Worm (Caenorhabditis elegans): Measurements from ENCODE around the gene tyr-2.

tyr-2 gene

ce11 chrIII:13759691-13760090 lies 15.7 kb downstream of the tyr-2 start:
- TF ChIP-seq T22C8.4 (GFP tag; IDR thresholded peaks at IDR 0.05) (no peak), ztf-23 (GFP tag; IDR thresholded peaks at IDR 0.05) (no peak), ref-1 (GFP tag; conservative IDR thresholded peaks at IDR 0.05) (no peak), ztf-29 (GFP tag; IDR thresholded peaks at IDR 0.05) (no peak), flt-1 (GFP tag; IDR thresholded peaks at IDR 0.05) (no peak), med-1 (GFP tag; optimal IDR thresholded peaks at IDR 0.05; ENCODE audit: insufficient read depth) (no peak)

ce11 chrIII:13761022-13761421 lies 17.0 kb downstream of the tyr-2 start:
- TF ChIP-seq flt-1 (GFP tag; IDR thresholded peaks at IDR 0.05) (no peak), cog-1 (tag; optimal IDR thresholded peaks at IDR 0.05) (no peak), ztf-23 (GFP tag; IDR thresholded peaks at IDR 0.05) (no peak), ref-1 (GFP tag; conservative IDR thresholded peaks at IDR 0.05) (no peak)

ce11 chrIII:13762046-13762445 lies 18.0 kb downstream of the tyr-2 start, which contains the start of gene dbn-1:
Gene dbn-1 (minus strand): TSS chrIII:13762069.
- TF ChIP-seq ztf-29 (GFP tag; IDR thresholded peaks at IDR 0.05) (no peak), med-1 (GFP tag; optimal IDR thresholded peaks at IDR 0.05; ENCODE audit: insufficient read depth) (no peak), flt-1 (GFP tag; IDR thresholded peaks at IDR 0.05) (no peak), T22C8.4 (GFP tag; IDR thresholded peaks at IDR 0.05) (no peak), tab-1 (GFP tag; IDR thresholded peaks at IDR 0.05) (no peak), ztf-23 (GFP tag; IDR thresholded peaks at IDR 0.05) (no peak), cog-1 (tag; optimal IDR thresholded peaks at IDR 0.05) (no peak), ref-1 (GFP tag; conservative IDR thresholded peaks at IDR 0.05) (no peak), klf-2 (GFP tag; conservative IDR thresholded peaks at IDR 0.05) (no peak)

ce11 chrIII:13763260-13764112 lies 19.5 kb downstream of the tyr-2 start:
- TF ChIP-seq tab-1 (GFP tag; IDR thresholded peaks at IDR 0.05) (no peak), cog-1 (tag; optimal IDR thresholded peaks at IDR 0.05) (no peak), ztf-29 (GFP tag; IDR thresholded peaks at IDR 0.05) (no peak), klf-2 (GFP tag; conservative IDR thresholded peaks at IDR 0.05) (no peak), T22C8.4 (GFP tag; IDR thresholded peaks at IDR 0.05) (no peak), flt-1 (GFP tag; IDR thresholded peaks at IDR 0.05) (no peak), med-1 (GFP tag; optimal IDR thresholded peaks at IDR 0.05; ENCODE audit: insufficient read depth) (no peak), ztf-23 (GFP tag; IDR thresholded peaks at IDR 0.05) (no peak), ref-1 (GFP tag; conservative IDR thresholded peaks at IDR 0.05) (no peak)

ce11 chrIII:13765782-13766181 lies 21.8 kb downstream of the tyr-2 start:
- TF ChIP-seq med-1 (GFP tag; optimal IDR thresholded peaks at IDR 0.05; ENCODE audit: insufficient read depth) (no peak), klf-2 (GFP tag; conservative IDR thresholded peaks at IDR 0.05) (no peak), tab-1 (GFP tag; IDR thresholded peaks at IDR 0.05) (no peak), T22C8.4 (GFP tag; IDR thresholded peaks at IDR 0.05) (no peak), ztf-29 (GFP tag; IDR thresholded peaks at IDR 0.05) (no peak), cog-1 (tag; optimal IDR thresholded peaks at IDR 0.05) (no peak), flt-1 (GFP tag; IDR thresholded peaks at IDR 0.05) (no peak), ztf-23 (GFP tag; IDR thresholded peaks at IDR 0.05) (no peak), ref-1 (GFP tag; conservative IDR thresholded peaks at IDR 0.05) (no peak)

ce11 chrIII:13766704-13767323 lies 22.8 kb downstream of the tyr-2 start:
- TF ChIP-seq tab-1 (GFP tag; IDR thresholded peaks at IDR 0.05) (no peak), T22C8.4 (GFP tag; IDR thresholded peaks at IDR 0.05) (no peak), ztf-29 (GFP tag; IDR thresholded peaks at IDR 0.05) (no peak), ztf-23 (GFP tag; IDR thresholded peaks at IDR 0.05) (no peak), med-1 (GFP tag; optimal IDR thresholded peaks at IDR 0.05; ENCODE audit: insufficient read depth) (no peak), flt-1 (GFP tag; IDR thresholded peaks at IDR 0.05) (no peak), ref-1 (GFP tag; conservative IDR thresholded peaks at IDR 0.05) (no peak), cog-1 (tag; optimal IDR thresholded peaks at IDR 0.05) (no peak), klf-2 (GFP tag; conservative IDR thresholded peaks at IDR 0.05) (no peak)

ce11 chrIII:13768074-13768662 lies 24.1 kb downstream of the tyr-2 start, which contains the start of gene rml-1:
Gene rml-1 (minus strand): TSS chrIII:13768092.
- no peak for TF ChIP-seq ztf-23 (GFP tag; IDR thresholded peaks at IDR 0.05)
- TF ChIP-seq T22C8.4 (GFP tag; IDR thresholded peaks at IDR 0.05), result no peak
- TF ChIP-seq ref-1 (GFP tag; conservative IDR thresholded peaks at IDR 0.05), result no peak
- no peak for TF ChIP-seq klf-2 (GFP tag; conservative IDR thresholded peaks at IDR 0.05)
- TF ChIP-seq flt-1 (GFP tag; IDR thresholded peaks at IDR 0.05), result no peak
- TF ChIP-seq med-1 (GFP tag; optimal IDR thresholded peaks at IDR 0.05; ENCODE audit: insufficient read depth), result no peak
- TF ChIP-seq cog-1 (tag; optimal IDR thresholded peaks at IDR 0.05), result no peak
- no peak for TF ChIP-seq tab-1 (GFP tag; IDR thresholded peaks at IDR 0.05)
- no peak for TF ChIP-seq ztf-29 (GFP tag; IDR thresholded peaks at IDR 0.05)

ce11 chrIII:13770017-13770416 lies 26.0 kb downstream of the tyr-2 start:
- no peak for TF ChIP-seq T22C8.4 (GFP tag; IDR thresholded peaks at IDR 0.05)
- TF ChIP-seq ztf-23 (GFP tag; IDR thresholded peaks at IDR 0.05), result no peak
- no peak for TF ChIP-seq tab-1 (GFP tag; IDR thresholded peaks at IDR 0.05)
- no peak for TF ChIP-seq ztf-29 (GFP tag; IDR thresholded peaks at IDR 0.05)
- TF ChIP-seq flt-1 (GFP tag; IDR thresholded peaks at IDR 0.05), result no peak
- no peak for TF ChIP-seq klf-2 (GFP tag; conservative IDR thresholded peaks at IDR 0.05)
- TF ChIP-seq med-1 (GFP tag; optimal IDR thresholded peaks at IDR 0.05; ENCODE audit: insufficient read depth), result no peak
- TF ChIP-seq ref-1 (GFP tag; conservative IDR thresholded peaks at IDR 0.05), result no peak
- no peak for TF ChIP-seq cog-1 (tag; optimal IDR thresholded peaks at IDR 0.05)

- no peak for TF ChIP-seq cog-1 (tag; optimal IDR thresholded peaks at IDR 0.05)
- TF ChIP-seq ztf-29 (GFP tag; IDR thresholded peaks at IDR 0.05), result peak; percentile 63; the same call in 1 of the 2 replicates
- 0 out of 2 replicates have a peak, but pooled peaks have one; percentile 64 for TF ChIP-seq flt-1 (GFP tag; IDR thresholded peaks at IDR 0.05)
- no peak for TF ChIP-seq tab-1 (GFP tag; IDR thresholded peaks at IDR 0.05)
- no peak for TF ChIP-seq T22C8.4 (GFP tag; IDR thresholded peaks at IDR 0.05)
- no peak for TF ChIP-seq ref-1 (GFP tag; conservative IDR thresholded peaks at IDR 0.05)
- TF ChIP-seq klf-2 (GFP tag; conservative IDR thresholded peaks at IDR 0.05), result no peak
- peak; percentile 65; the same call in 1 of the 2 replicates for TF ChIP-seq ztf-23 (GFP tag; IDR thresholded peaks at IDR 0.05)
- TF ChIP-seq med-1 (GFP tag; optimal IDR thresholded peaks at IDR 0.05; ENCODE audit: insufficient read depth), result no peak
Measured at ce11 chrIII:13771145-13771544, 27.1 kb downstream of the tyr-2 start, which contains the start of the genes cyk-4 and pdr-1. Gene cyk-4 (minus strand): TSS chrIII:13771224. Gene pdr-1 (plus strand): TSS chrIII:13771513.

Measured in whole organism, midembryonic.